Worm (Caenorhabditis elegans) whole organism, early embryonic: Measurements from ENCODE around the gene K06A4.10.

Source experiments
- B0310.2 ChIP-seq: sonication (generic microtip); optimal IDR thresholded peaks from 2 replicates; lab custom pipeline; 2016; ENCODE audit warnings: mild to moderate bottlenecking, missing genetic modification characterization, missing compliant biosample characterization
- F13C5.2 ChIP-seq: sonication (generic microtip); optimal IDR thresholded peaks from 2 replicates; lab custom pipeline; 2017; ENCODE audit warnings: mild to moderate bottlenecking, missing genetic modification characterization, inconsistent platforms, missing compliant biosample characterization
- aly-1 ChIP-seq: sonication (generic microtip); optimal IDR thresholded peaks from 2 replicates; lab custom pipeline; 2016; ENCODE audit warnings: missing genetic modification characterization, missing compliant biosample characterization
- ama-1 ChIP-seq: fragments of 150-350 bp; optimal IDR thresholded peaks from 2 replicates; lab custom pipeline; 2014
- ceh-13 ChIP-seq: fragments of 200-800 bp; sonication (Bioruptor generic); optimal IDR thresholded peaks from 2 replicates; lab custom pipeline; 2018; ENCODE audit warnings: mild to moderate bottlenecking, missing genetic modification characterization, missing compliant biosample characterization
- flt-1 ChIP-seq: fragments of 200-800 bp; sonication (Bioruptor generic); IDR thresholded peaks from 2 replicates; pipeline ENCODE4 v1.3.6; 2022; ENCODE audit warnings: missing genetic modification characterization, missing compliant biosample characterization
- hnd-1 ChIP-seq: sonication (generic microtip); optimal IDR thresholded peaks from 2 replicates; lab custom pipeline; 2016; ENCODE audit warnings: missing genetic modification characterization, missing compliant biosample characterization
- pes-1 ChIP-seq: fragments of 200-800 bp; sonication (Bioruptor generic); IDR thresholded peaks from 2 replicates; pipeline ENCODE4 v1.3.6; 2022; ENCODE audit warnings: missing genetic modification reagents, missing genetic modification characterization, missing compliant biosample characterization
- scrt-1 ChIP-seq: fragments of 200-800 bp; sonication (Bioruptor generic); IDR thresholded peaks from 2 replicates; pipeline ENCODE4 v1.3.6; 2022; ENCODE audit warnings: missing genetic modification characterization, missing compliant biosample characterization
- tbx-37 ChIP-seq: fragments of 200-800 bp; sonication (Bioruptor generic); conservative IDR thresholded peaks from 2 replicates; pipeline ENCODE4 v1.3.6; 2022; ENCODE audit warnings: missing genetic modification reagents, missing genetic modification characterization, missing compliant biosample characterization
- tra-4 ChIP-seq: sonication (generic microtip); optimal IDR thresholded peaks from 2 replicates; lab custom pipeline; 2017; ENCODE audit warnings: missing genetic modification characterization, missing compliant biosample characterization

DNA sequence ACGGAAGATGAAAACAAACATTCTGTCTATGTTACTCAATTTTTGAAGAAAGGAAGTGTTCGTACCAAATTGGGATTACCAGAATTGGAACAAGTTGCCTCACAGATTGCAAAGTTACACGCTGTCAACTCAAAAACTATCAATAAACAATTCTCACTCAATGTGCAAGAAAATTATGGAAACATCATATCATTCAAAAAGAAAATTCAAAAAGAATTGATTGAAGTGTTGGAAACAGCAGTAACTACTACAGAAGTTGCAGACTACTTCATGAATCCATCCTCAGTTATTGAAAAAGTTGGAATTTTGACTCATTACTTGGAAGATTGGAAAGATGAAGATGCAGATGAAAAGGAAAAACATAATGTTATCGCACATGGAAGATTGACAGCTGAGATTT is 38.4 kb upstream of the K06A4.10 start:
- TF ChIP-seq B0310.2 (tag; lab: Kevin White, UChicago) (no peak), scrt-1 (GFP tag; lab: Robert Waterston, UW) (no peak), tbx-37 (GFP tag; lab: Robert Waterston, UW) (no peak), F13C5.2 (no peak), ama-1 (lab: Kevin White, UChicago) (no peak), ceh-13 (GFP tag; lab: Kevin White, UChicago) (no peak), pes-1 (GFP tag; lab: Robert Waterston, UW) (no peak), flt-1 (GFP tag; lab: Robert Waterston, UW) (no peak), aly-1 (tag; lab: Kevin White, UChicago) (no peak), tra-4 (no peak), hnd-1 (tag; lab: Kevin White, UChicago) (no peak)
